Worm (Caenorhabditis elegans): ENCODE measurements around the gene cdkl-1.

Gene cdkl-1

DNA sequence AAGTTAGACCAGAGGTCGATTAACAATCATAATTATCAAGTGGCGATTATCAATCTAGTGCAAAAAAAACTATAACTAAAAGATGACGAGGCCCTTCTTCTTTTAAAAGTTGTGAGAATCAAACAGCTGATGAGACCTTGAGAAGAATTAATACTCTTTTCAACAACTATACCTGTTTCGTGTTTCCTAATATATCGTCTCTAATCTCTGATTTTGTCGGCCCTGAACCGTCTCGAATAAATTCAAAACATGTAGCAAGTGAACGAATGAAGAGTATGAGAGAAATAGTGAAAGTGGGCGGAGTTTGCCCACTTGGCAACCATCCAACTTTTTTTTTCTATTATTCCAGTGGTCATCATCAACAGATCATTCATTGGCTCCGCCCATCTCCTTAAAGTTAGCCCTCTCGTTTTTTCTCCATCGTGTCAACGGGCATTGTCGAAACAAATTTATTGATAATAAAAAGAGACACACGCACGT is 11.1 kb upstream of the cdkl-1 start, which contains the start of gene Y42A5A.1:
Y42A5A.1 (plus strand) TSS at position 430 of the 480 bp plus-strand sequence.
- TF ChIP-seq pha-4 (tag; optimal IDR thresholded peaks at IDR 0.05) (no peak), odd-2 (tag; optimal IDR thresholded peaks at IDR 0.05) (no peak), tbx-2 (tag; optimal IDR thresholded peaks at IDR 0.05) (no peak), F13H6.1 (tag; optimal IDR thresholded peaks at IDR 0.05) (no peak), nhr-232 (tag; optimal IDR thresholded peaks at IDR 0.05) (no peak), pros-1 (tag; optimal IDR thresholded peaks at IDR 0.05) (no peak), pha-2 (tag; optimal IDR thresholded peaks at IDR 0.05) (no peak), ceh-22 (tag; optimal IDR thresholded peaks at IDR 0.05) (no peak), ttx-3 (tag; optimal IDR thresholded peaks at IDR 0.05) (no peak), rnt-1 (tag; optimal IDR thresholded peaks at IDR 0.05) (no peak)

ce11 chrV:11093163-11094091 is 5.3 kb upstream of the cdkl-1 start, which contains the start of gene lact-8:
Gene lact-8 (minus strand): TSS chrV:11093607.
- TF ChIP-seq unc-42 (tag; optimal IDR thresholded peaks at IDR 0.05), result no peak
- TF ChIP-seq mec-3 (tag; optimal IDR thresholded peaks at IDR 0.05; ENCODE audit: borderline replicate concordance), result no peak
- no peak for TF ChIP-seq hlh-15 (tag; optimal IDR thresholded peaks at IDR 0.05)
- TF ChIP-seq che-1 (tag; optimal IDR thresholded peaks at IDR 0.05), result no peak
- no peak for TF ChIP-seq ceh-2 (tag; optimal IDR thresholded peaks at IDR 0.05)
- peak; percentile 69 for TF ChIP-seq rnt-1 (tag; optimal IDR thresholded peaks at IDR 0.05)

DNA sequence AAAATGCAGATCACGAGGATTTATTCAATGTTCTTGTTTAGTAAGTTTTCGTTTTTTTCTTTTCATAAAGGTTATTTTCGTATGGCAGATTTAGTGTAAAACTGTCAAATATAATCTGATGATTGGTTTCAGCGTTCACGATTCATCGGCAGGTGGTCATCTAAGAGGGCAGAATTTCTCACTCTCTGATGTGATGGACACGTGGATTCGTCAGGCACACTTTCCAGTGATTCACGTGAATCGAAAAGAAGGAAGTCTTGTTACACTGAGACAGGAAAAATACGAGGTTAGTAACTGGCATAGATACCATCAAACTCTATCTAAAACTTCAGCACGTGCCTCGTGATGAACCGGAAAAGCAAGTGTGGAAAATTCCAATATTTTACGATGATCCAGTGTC is 4.0 kb upstream of the cdkl-1 start:
- TF ChIP-seq ceh-24 (tag; optimal IDR thresholded peaks at IDR 0.05), result no peak

ce11 chrV:11095873-11096272 is 2.8 kb upstream of the cdkl-1 start, which contains the start of gene Y42A5A.3:
Gene Y42A5A.3 (minus strand): TSS chrV:11095973.
- no peak for TF ChIP-seq ceh-19 (GFP tag; optimal IDR thresholded peaks at IDR 0.05)
- no peak for TF ChIP-seq che-1 (tag; optimal IDR thresholded peaks at IDR 0.05)
- no peak for TF ChIP-seq ceh-18 (tag; optimal IDR thresholded peaks at IDR 0.05)
- no peak for TF ChIP-seq K09A11.1 (tag; optimal IDR thresholded peaks at IDR 0.05; ENCODE audit: insufficient read depth)
- TF ChIP-seq ceh-24 (tag; optimal IDR thresholded peaks at IDR 0.05), result no peak
- no peak for TF ChIP-seq ttx-3 (tag; optimal IDR thresholded peaks at IDR 0.05)
- no peak for TF ChIP-seq sdc-2 (tag; optimal IDR thresholded peaks at IDR 0.05)
- TF ChIP-seq hlh-30 (tag; optimal IDR thresholded peaks at IDR 0.05; ENCODE audit: insufficient read depth), result no peak
- TF ChIP-seq unc-55 (GFP tag; optimal IDR thresholded peaks at IDR 0.05), result no peak
- TF ChIP-seq eyg-1 (tag; optimal IDR thresholded peaks at IDR 0.05), result no peak
- no peak for TF ChIP-seq elt-4 (tag; optimal IDR thresholded peaks at IDR 0.05)
- no peak for TF ChIP-seq pha-4 (tag; optimal IDR thresholded peaks at IDR 0.05)
- TF ChIP-seq pqm-1 (tag; optimal IDR thresholded peaks at IDR 0.05), result no peak
- TF ChIP-seq ceh-22 (tag; optimal IDR thresholded peaks at IDR 0.05), result no peak
- no peak for TF ChIP-seq unc-86 (tag; optimal IDR thresholded peaks at IDR 0.05)
- no peak for TF ChIP-seq pros-1 (tag; optimal IDR thresholded peaks at IDR 0.05)
- no peak for TF ChIP-seq odd-2 (tag; optimal IDR thresholded peaks at IDR 0.05)
- no peak for TF ChIP-seq hlh-8 (tag; optimal IDR thresholded peaks at IDR 0.05)
- TF ChIP-seq hlh-13 (GFP tag; optimal IDR thresholded peaks at IDR 0.05), result no peak
- no peak for TF ChIP-seq hlh-6 (tag; optimal IDR thresholded peaks at IDR 0.05)

- TF ChIP-seq tbx-7 (tag; optimal IDR thresholded peaks at IDR 0.05) (no peak), gmeb-2 (tag; optimal IDR thresholded peaks at IDR 0.05) (no peak), K09A11.1 (tag; optimal IDR thresholded peaks at IDR 0.05; ENCODE audit: insufficient read depth) (no peak), eyg-1 (tag; optimal IDR thresholded peaks at IDR 0.05) (no peak), pha-4 (tag; optimal IDR thresholded peaks at IDR 0.05) (no peak), ceh-48 (tag; optimal IDR thresholded peaks at IDR 0.05) (no peak), ceh-18 (tag; optimal IDR thresholded peaks at IDR 0.05) (no peak), nhr-232 (tag; optimal IDR thresholded peaks at IDR 0.05) (no peak), unc-55 (GFP tag; optimal IDR thresholded peaks at IDR 0.05) (no peak), hlh-6 (tag; optimal IDR thresholded peaks at IDR 0.05) (no peak)
These were observed 5.7 kb downstream of the cdkl-1 start for ce11 chrV:11104408-11104807.
